Worm (Caenorhabditis elegans) whole organism, L4 larva: ENCODE results near the gene nlp-80.

Experiments
- ama-1 ChIP-seq: fragments of 150-350 bp; optimal IDR thresholded peaks from 2 replicates; lab custom pipeline; 2014; ENCODE audit warnings: inconsistent platforms, mixed read lengths
- daf-19 ChIP-seq: fragments of 200-800 bp; sonication (Bioruptor generic); conservative IDR thresholded peaks from 2 replicates; pipeline ENCODE4 v1.3.6; 2022; ENCODE audit warnings: missing genetic modification characterization, missing compliant biosample characterization
- fos-1 ChIP-seq: fragments of 150-350 bp; optimal IDR thresholded peaks from 2 replicates; lab custom pipeline; 2014; ENCODE audit warnings: missing biosample characterization, missing genetic modification characterization
- hlh-11 ChIP-seq: fragments of 200-800 bp; sonication (Bioruptor generic); optimal IDR thresholded peaks from 2 replicates; lab custom pipeline; 2018; ENCODE audit warnings: mild to moderate bottlenecking, missing genetic modification characterization, missing compliant biosample characterization
- lin-13 ChIP-seq: fragments of 150-350 bp; optimal IDR thresholded peaks from 2 replicates; lab custom pipeline; 2014; ENCODE audit warnings: missing biosample characterization, missing genetic modification reagents, missing genetic modification characterization
- lsy-2 ChIP-seq, 2 experiments: fragments of 150-350 bp in 1 of 2; sonication (generic microtip) in 1 of 2; optimal IDR thresholded peaks; 2 replicates each; lab custom pipeline; 2014 to 2017; ENCODE audit warnings: missing biosample characterization in 2 of 2, missing genetic modification characterization in 2 of 2
- mdl-1 ChIP-seq, 2 experiments: fragments of 150-350 bp in 1 of 2; sonication (generic microtip) in 1 of 2; optimal IDR thresholded peaks; 2 replicates each; lab custom pipeline; 2014 to 2017; ENCODE audit warnings: missing biosample characterization in 2 of 2, missing genetic modification characterization in 2 of 2
- nhr-11 ChIP-seq: fragments of 150-350 bp; optimal IDR thresholded peaks from 2 replicates; lab custom pipeline; 2014; ENCODE audit warnings: missing biosample characterization, missing genetic modification characterization
- zag-1 ChIP-seq: fragments of 150-350 bp; optimal IDR thresholded peaks from 2 replicates; lab custom pipeline; 2014; ENCODE audit warnings: missing biosample characterization, missing genetic modification characterization
- zfp-2 ChIP-seq: sonication (generic microtip); optimal IDR thresholded peaks from 2 replicates; lab custom pipeline; 2016; ENCODE audit warnings: mild to moderate bottlenecking, missing genetic modification characterization, missing compliant biosample characterization

- TF ChIP-seq fos-1 (tag; lab: Kevin White, UChicago) (no peak), ama-1 (lab: Kevin White, UChicago) (no peak), hlh-11 (tag; lab: Kevin White, UChicago) (peak; percentile 36), nhr-11 (no peak), daf-19 (no peak), zag-1 (tag; lab: Kevin White, UChicago) (no peak), zfp-2 (tag; lab: Kevin White, UChicago) (no peak), lin-13 (GFP tag; lab: Kevin White, UChicago) (no peak), lsy-2 (tag; optimal IDR thresholded peaks at IDR 0.05; lab: Kevin White, UChicago) (no peak), mdl-1 (tag; optimal IDR thresholded peaks at IDR 0.05; lab: Kevin White, UChicago) (peak in 1 of 2 experiments; percentile 15)
These were observed 21.7 kb upstream of the nlp-80 start for ce11 chrV:11087119-11087518.
